Fruit fly (Drosophila melanogaster) whole organism, embryonic: ENCODE results near the gene CG11672.

ENCODE experiments used
- Bteb2 ChIP-seq: fragments of 200-800 bp; sonication (Bioruptor generic); optimal IDR thresholded peaks from 2 replicates; lab custom pipeline; 2016; ENCODE audit warnings: missing biosample characterization, missing genetic modification characterization
- CG10543 ChIP-seq: fragments of 200-800 bp; sonication (Bioruptor generic); optimal IDR thresholded peaks from 3 replicates; lab custom pipeline; 2017; ENCODE audit warnings: missing biosample characterization, mild to moderate bottlenecking, missing genetic modification characterization, moderate library complexity
- CG10654 ChIP-seq: fragments of 200-800 bp; sonication (Bioruptor generic); optimal IDR thresholded peaks from 2 replicates; lab custom pipeline; 2016; ENCODE audit warnings: missing biosample characterization, missing genetic modification characterization
- CG10979 ChIP-seq: fragments of 200-800 bp; sonication (Bioruptor generic); optimal IDR thresholded peaks from 2 replicates; lab custom pipeline; 2018; ENCODE audit warnings: missing biosample characterization, mild to moderate bottlenecking, missing genetic modification characterization, moderate library complexity
- CG11560 ChIP-seq: fragments of 200-800 bp; sonication (Bioruptor generic); IDR thresholded peaks from 3 replicates; pipeline ENCODE4 v1.3.6; 2022; ENCODE audit warnings: missing biosample characterization, missing genetic modification characterization
- CG13424 ChIP-seq: fragments of 200-800 bp; sonication (Bioruptor generic); optimal IDR thresholded peaks from 2 replicates; lab custom pipeline; 2019; ENCODE audit warnings: missing biosample characterization, mild to moderate bottlenecking, missing genetic modification characterization, moderate library complexity
- CG14014 ChIP-seq: fragments of 200-800 bp; sonication (Bioruptor generic); IDR thresholded peaks from 2 replicates; pipeline ENCODE4 v1.3.6; 2022; ENCODE audit warnings: missing biosample characterization, missing genetic modification characterization
- CG18262 ChIP-seq: fragments of 200-800 bp; optimal IDR thresholded peaks from 3 replicates; lab custom pipeline; 2019; ENCODE audit warnings: missing biosample characterization, mild to moderate bottlenecking, missing genetic modification characterization, moderate library complexity
- CG2712 ChIP-seq: fragments of 200-800 bp; optimal IDR thresholded peaks from 3 replicates; lab custom pipeline; 2019; ENCODE audit warnings: missing biosample characterization, mild to moderate bottlenecking, missing genetic modification characterization, moderate library complexity
- CG2875 ChIP-seq: fragments of 200-800 bp; sonication (Bioruptor generic); optimal IDR thresholded peaks from 2 replicates; lab custom pipeline; 2017; ENCODE audit warnings: missing biosample characterization, mild to moderate bottlenecking, missing genetic modification characterization, missing genetic modification reagents
- CG30431 ChIP-seq: fragments of 200-800 bp; sonication (Bioruptor generic); optimal IDR thresholded peaks from 2 replicates; lab custom pipeline; 2017; ENCODE audit warnings: missing biosample characterization, missing genetic modification characterization
- CG3065 ChIP-seq: fragments of 200-800 bp; sonication (Bioruptor generic); optimal IDR thresholded peaks from 2 replicates; lab custom pipeline; 2016; ENCODE audit warnings: missing biosample characterization, missing genetic modification characterization
- CG32532 ChIP-seq: fragments of 200-800 bp; sonication (Bioruptor generic); IDR thresholded peaks from 2 replicates; pipeline ENCODE4 v1.3.6; 2022; ENCODE audit warnings: missing biosample characterization, missing genetic modification characterization
- CG3407 ChIP-seq: fragments of 200-800 bp; sonication (Bioruptor generic); optimal IDR thresholded peaks from 2 replicates; lab custom pipeline; 2018; ENCODE audit warnings: missing biosample characterization, mild to moderate bottlenecking, missing genetic modification characterization
- CG42726 ChIP-seq: fragments of 200-800 bp; sonication (Bioruptor generic); IDR thresholded peaks from 2 replicates; pipeline ENCODE4 v1.3.6; 2022; ENCODE audit warnings: missing biosample characterization, missing genetic modification characterization; ENCODE audit not compliant: partially characterized antibody
- CG5953 ChIP-seq: fragments of 200-800 bp; sonication (Bioruptor generic); IDR thresholded peaks from 2 replicates; pipeline ENCODE4 v1.3.6; 2022; ENCODE audit warnings: missing biosample characterization, missing genetic modification characterization
- CG6654 ChIP-seq: fragments of 200-800 bp; sonication (Bioruptor generic); optimal IDR thresholded peaks from 2 replicates; lab custom pipeline; 2017; ENCODE audit warnings: missing biosample characterization, mild to moderate bottlenecking, missing genetic modification characterization
- CG7556 ChIP-seq: fragments of 200-800 bp; sonication (Bioruptor generic); optimal IDR thresholded peaks from 2 replicates; lab custom pipeline; 2017; ENCODE audit warnings: missing biosample characterization, mild to moderate bottlenecking, missing genetic modification characterization
- CG8281 ChIP-seq: fragments of 200-800 bp; sonication (Bioruptor generic); optimal IDR thresholded peaks from 2 replicates; lab custom pipeline; 2018; ENCODE audit warnings: missing biosample characterization, mild to moderate bottlenecking, missing genetic modification characterization, moderate library complexity
- CG9437 ChIP-seq: fragments of 200-800 bp; sonication (Bioruptor generic); optimal IDR thresholded peaks from 2 replicates; lab custom pipeline; 2018; ENCODE audit warnings: missing biosample characterization, mild to moderate bottlenecking, missing genetic modification characterization
- Dad ChIP-seq: fragments of 200-800 bp; sonication (Bioruptor generic); optimal IDR thresholded peaks from 3 replicates; lab custom pipeline; 2016; ENCODE audit warnings: missing biosample characterization, missing genetic modification characterization
- Deaf1 ChIP-seq: fragments of 200-800 bp; optimal IDR thresholded peaks from 3 replicates; lab custom pipeline; 2019; ENCODE audit warnings: missing biosample characterization, mild to moderate bottlenecking, missing genetic modification characterization, moderate library complexity
- Doc2 ChIP-seq: fragments of 200-800 bp; sonication (Bioruptor generic); IDR thresholded peaks from 2 replicates; pipeline ENCODE4 v1.3.6; 2022; ENCODE audit warnings: missing biosample characterization, missing genetic modification characterization
- Fer3 ChIP-seq: fragments of 200-800 bp; sonication (Bioruptor generic); optimal IDR thresholded peaks from 2 replicates; lab custom pipeline; 2018; ENCODE audit warnings: missing biosample characterization, mild to moderate bottlenecking, missing genetic modification characterization, moderate library complexity
- Gsc ChIP-seq: fragments of 200-800 bp; sonication (Bioruptor generic); IDR thresholded peaks from 2 replicates; pipeline ENCODE4 v1.3.6; 2022; ENCODE audit warnings: missing biosample characterization, missing genetic modification characterization
- H15 ChIP-seq: fragments of 200-800 bp; sonication (Bioruptor generic); IDR thresholded peaks from 3 replicates; pipeline ENCODE4 v1.3.6; 2022; ENCODE audit warnings: missing biosample characterization, missing genetic modification characterization
- HHEX ChIP-seq: fragments of 200-800 bp; sonication (Bioruptor generic); optimal IDR thresholded peaks from 3 replicates; lab custom pipeline; 2017; ENCODE audit warnings: missing biosample characterization, mild to moderate bottlenecking, missing genetic modification characterization, missing genetic modification reagents
- Hmr ChIP-seq: fragments of 200-800 bp; sonication (Bioruptor generic); optimal IDR thresholded peaks from 3 replicates; lab custom pipeline; 2017; ENCODE audit warnings: mild to moderate bottlenecking, missing biosample characterization, missing genetic modification reagents, missing genetic modification characterization
- Nf-YA ChIP-seq: fragments of 200-800 bp; sonication (Bioruptor generic); IDR thresholded peaks from 2 replicates; pipeline ENCODE4 v1.3.6; 2022; ENCODE audit warnings: missing biosample characterization, missing genetic modification characterization
- Ssrp ChIP-seq: fragments of 200-800 bp; sonication (Bioruptor generic); optimal IDR thresholded peaks from 2 replicates; lab custom pipeline; 2018; ENCODE audit warnings: missing biosample characterization, mild to moderate bottlenecking, missing genetic modification characterization, moderate library complexity
- Taf1 ChIP-seq: fragments of 200-800 bp; sonication (Bioruptor generic); IDR thresholded peaks from 2 replicates; pipeline ENCODE4 v1.3.6; 2022; ENCODE audit warnings: missing biosample characterization, missing genetic modification characterization
- Trl ChIP-seq, 3 experiments: fragments of >200 bp in 2 of 3; fragments of 200-800 bp in 1 of 3; sonication (Bioruptor generic) in 1 of 3; optimal IDR thresholded peaks; 2 replicates in 1 of 3; 3 replicates in 2 of 3; lab custom pipeline; 2016 to 2017; ENCODE audit warnings: missing biosample characterization in 1 of 3, missing genetic modification characterization in 1 of 3
- amos ChIP-seq: fragments of 200-800 bp; sonication (Bioruptor generic); IDR thresholded peaks from 2 replicates; pipeline ENCODE4 v1.3.6; 2022; ENCODE audit warnings: missing biosample characterization, missing genetic modification characterization; ENCODE audit not compliant: partially characterized antibody
- chn ChIP-seq: fragments of 200-800 bp; sonication (Bioruptor generic); optimal IDR thresholded peaks from 2 replicates; lab custom pipeline; 2016; ENCODE audit warnings: missing biosample characterization, missing genetic modification characterization
- dan ChIP-seq: fragments of 200-800 bp; sonication (Bioruptor generic); IDR thresholded peaks from 2 replicates; pipeline ENCODE4 v1.3.6; 2022; ENCODE audit warnings: missing biosample characterization, missing genetic modification characterization
- dimm ChIP-seq: fragments of 200-800 bp; sonication (Bioruptor generic); IDR thresholded peaks from 2 replicates; pipeline ENCODE4 v1.3.6; 2022; ENCODE audit warnings: missing biosample characterization, missing genetic modification characterization
- emc ChIP-seq: fragments of 200-800 bp; sonication (Bioruptor generic); optimal IDR thresholded peaks from 2 replicates; lab custom pipeline; 2016; ENCODE audit warnings: missing biosample characterization, missing genetic modification characterization
- gfzf ChIP-seq: fragments of 200-800 bp; sonication (Bioruptor generic); optimal IDR thresholded peaks from 2 replicates; lab custom pipeline; 2016; ENCODE audit warnings: missing biosample characterization, mild to moderate bottlenecking, missing genetic modification characterization, moderate library complexity
- ham ChIP-seq: fragments of 200-800 bp; sonication (Bioruptor generic); IDR thresholded peaks from 2 replicates; pipeline ENCODE4 v1.3.6; 2022; ENCODE audit warnings: missing biosample characterization, missing genetic modification characterization
- her ChIP-seq: fragments of 200-800 bp; sonication (Bioruptor generic); optimal IDR thresholded peaks from 2 replicates; lab custom pipeline; 2016; ENCODE audit warnings: missing biosample characterization, missing genetic modification characterization
- pfk ChIP-seq: fragments of 200-800 bp; sonication (Bioruptor generic); optimal IDR thresholded peaks from 2 replicates; lab custom pipeline; 2018; ENCODE audit warnings: missing biosample characterization, mild to moderate bottlenecking, missing genetic modification characterization, moderate library complexity
- ranshi ChIP-seq: fragments of 200-800 bp; sonication (Bioruptor generic); IDR thresholded peaks from 2 replicates; pipeline ENCODE4 v1.3.6; 2022; ENCODE audit warnings: missing biosample characterization, missing genetic modification characterization
- repo ChIP-seq: fragments of 200-800 bp; sonication (Bioruptor generic); optimal IDR thresholded peaks from 2 replicates; lab custom pipeline; 2016; ENCODE audit warnings: missing biosample characterization, missing genetic modification characterization
- run ChIP-seq: fragments of 200-800 bp; sonication (Bioruptor generic); optimal IDR thresholded peaks from 3 replicates; lab custom pipeline; 2018; ENCODE audit warnings: missing biosample characterization, mild to moderate bottlenecking, missing genetic modification characterization
- sob ChIP-seq: fragments of 200-800 bp; sonication (Bioruptor generic); IDR thresholded peaks from 2 replicates; pipeline ENCODE4 v1.3.6; 2022; ENCODE audit warnings: missing biosample characterization, missing genetic modification characterization
- ssp ChIP-seq: fragments of 200-800 bp; sonication (Bioruptor generic); IDR thresholded peaks from 2 replicates; pipeline ENCODE4 v1.3.6; 2022; ENCODE audit warnings: missing biosample characterization, missing genetic modification characterization
- tgo ChIP-seq: fragments of 200-800 bp; sonication (Bioruptor generic); IDR thresholded peaks from 3 replicates; pipeline ENCODE4 v1.3.6; 2022; ENCODE audit warnings: missing biosample characterization, missing genetic modification characterization
- toy ChIP-seq: fragments of 200-800 bp; sonication (Bioruptor generic); IDR thresholded peaks from 2 replicates; pipeline ENCODE4 v1.3.6; 2022; ENCODE audit warnings: missing biosample characterization, missing genetic modification characterization
- trh ChIP-seq: fragments of 200-800 bp; sonication (Bioruptor generic); optimal IDR thresholded peaks from 2 replicates; lab custom pipeline; 2016; ENCODE audit warnings: missing biosample characterization, missing genetic modification characterization

Gene CG11672

dm6 chr3R:8239472-8240301, 50.7 kb downstream of the CG11672 start (continued):
- TF ChIP-seq HHEX (GFP tag; lab: Kevin White, UChicago) (peak; percentile 90), Doc2 (GFP tag; lab: Robert Waterston, UW) (no peak), Ssrp (tag; lab: Kevin White, UChicago) (peak; percentile 87), H15 (peak; percentile 76), trh (GFP tag; lab: Kevin White, UChicago) (peak; percentile 54), CG11560 (tag; lab: Robert Waterston, UW) (peak; percentile 62; the same call in 1 of the 3 replicates), CG7556 (GFP tag; lab: Kevin White, UChicago) (peak; percentile 98), CG10979 (peak; percentile 90), CG3407 (GFP tag; lab: Kevin White, UChicago) (peak; percentile 80), Deaf1 (tag; lab: Kevin White, UChicago) (peak; percentile 73), Fer3 (tag; lab: Kevin White, UChicago) (peak; percentile 84), dimm (GFP tag; lab: Robert Waterston, UW) (no peak), pfk (GFP tag; lab: Kevin White, UChicago) (no peak), gfzf (GFP tag; lab: Kevin White, UChicago) (no peak), amos (GFP tag; lab: Robert Waterston, UW) (no peak), CG6654 (GFP tag; lab: Kevin White, UChicago) (peak; percentile 79), run (tag; lab: Kevin White, UChicago) (peak; percentile 88), CG42726 (GFP tag; lab: Robert Waterston, UW) (no peak), emc (GFP tag; lab: Kevin White, UChicago) (peak; percentile 21), CG8281 (peak; percentile 76), dan (GFP tag; lab: Robert Waterston, UW) (no peak), Trl (optimal IDR thresholded peaks at IDR 0.05; lab: Kevin White, UChicago) (no peak), Trl (GFP tag; optimal IDR thresholded peaks at IDR 0.05; lab: Kevin White, UChicago) (peak; percentile 75), Dad (GFP tag; lab: Kevin White, UChicago) (peak; percentile 19), Hmr (GFP tag; lab: Kevin White, UChicago) (peak; percentile 92), Gsc (GFP tag; lab: Robert Waterston, UW) (no peak), CG10543 (peak; percentile 95), sob (GFP tag; lab: Robert Waterston, UW) (peak; percentile 72; the same call in 1 of the 2 replicates), CG30431 (peak; percentile 72), CG14014 (GFP tag; lab: Robert Waterston, UW) (peak; percentile 69), CG3065 (GFP tag; lab: Kevin White, UChicago) (no peak), CG10654 (GFP tag; lab: Kevin White, UChicago) (peak; percentile 74), ham (GFP tag; lab: Robert Waterston, UW) (no peak), CG32532 (GFP tag; lab: Robert Waterston, UW) (peak; percentile 84), CG13424 (tag; lab: Kevin White, UChicago) (peak; percentile 94), CG5953 (GFP tag; lab: Robert Waterston, UW) (peak; percentile 71), CG2875 (GFP tag; lab: Kevin White, UChicago) (peak; percentile 84), toy (GFP tag; lab: Robert Waterston, UW) (no peak), CG9437 (GFP tag; lab: Kevin White, UChicago) (peak; percentile 95), chn (peak; percentile 63), Nf-YA (GFP tag; lab: Robert Waterston, UW) (peak; percentile 50; the same call in 1 of the 2 replicates), ranshi (GFP tag; lab: Robert Waterston, UW) (peak; percentile 42; the same call in 1 of the 2 replicates), CG2712 (peak; percentile 90), tgo (peak; percentile 64), CG18262 (tag; lab: Kevin White, UChicago) (peak; percentile 97), Bteb2 (peak; percentile 84), Taf1 (GFP tag; lab: Robert Waterston, UW) (peak; percentile 62; the same call in 1 of the 2 replicates), ssp (GFP tag; lab: Robert Waterston, UW) (peak; percentile 55), her (GFP tag; lab: Kevin White, UChicago) (peak; percentile 48), repo (GFP tag; lab: Kevin White, UChicago) (no peak)
